Fruit fly (Drosophila melanogaster) whole organism, embryonic: ENCODE results near the gene Ir67b.

Experiments
- ATbp ChIP-seq: fragments of 200-800 bp; sonication (Bioruptor generic); optimal IDR thresholded peaks from 2 replicates; lab custom pipeline; 2017; ENCODE audit warnings: missing biosample characterization, mild to moderate bottlenecking, missing genetic modification characterization, missing genetic modification reagents
- Adf1 ChIP-seq: fragments of 200-800 bp; sonication (Bioruptor generic); IDR thresholded peaks from 2 replicates; pipeline ENCODE4 v1.3.6; 2022; ENCODE audit warnings: missing biosample characterization, missing genetic modification characterization
- BtbVII ChIP-seq: fragments of 200-800 bp; sonication (Bioruptor generic); optimal IDR thresholded peaks from 3 replicates; lab custom pipeline; 2017; ENCODE audit warnings: missing biosample characterization, mild to moderate bottlenecking, missing genetic modification characterization
- CG10267 ChIP-seq: fragments of 200-800 bp; sonication (Bioruptor generic); optimal IDR thresholded peaks from 2 replicates; lab custom pipeline; 2018; ENCODE audit warnings: missing biosample characterization, mild to moderate bottlenecking, missing genetic modification characterization, moderate library complexity
- CG11504 ChIP-seq: fragments of 200-800 bp; sonication (Bioruptor generic); optimal IDR thresholded peaks from 3 replicates; lab custom pipeline; 2019; ENCODE audit warnings: missing biosample characterization, mild to moderate bottlenecking, missing genetic modification characterization, moderate library complexity
- CG12391 ChIP-seq: fragments of 200-800 bp; sonication (Bioruptor generic); optimal IDR thresholded peaks from 3 replicates; lab custom pipeline; 2018; ENCODE audit warnings: missing biosample characterization, mild to moderate bottlenecking, missing genetic modification characterization, moderate library complexity
- CG15601 ChIP-seq: fragments of 200-800 bp; sonication (Bioruptor generic); optimal IDR thresholded peaks from 3 replicates; lab custom pipeline; 2019; ENCODE audit warnings: missing biosample characterization, mild to moderate bottlenecking, missing genetic modification characterization, moderate library complexity
- CG1603 ChIP-seq: fragments of 200-800 bp; sonication (Bioruptor generic); optimal IDR thresholded peaks from 2 replicates; lab custom pipeline; 2019; ENCODE audit warnings: missing biosample characterization, mild to moderate bottlenecking, missing genetic modification characterization, moderate library complexity
- CG16863 ChIP-seq: fragments of 200-800 bp; sonication (Bioruptor generic); optimal IDR thresholded peaks from 3 replicates; lab custom pipeline; 2016; ENCODE audit warnings: missing biosample characterization, missing genetic modification characterization
- CG17328 ChIP-seq: fragments of 200-800 bp; sonication (Bioruptor generic); IDR thresholded peaks from 2 replicates; pipeline ENCODE4 v1.3.6; 2022; ENCODE audit warnings: missing biosample characterization, missing genetic modification characterization
- CG17361 ChIP-seq: fragments of 200-800 bp; sonication (Bioruptor generic); IDR thresholded peaks from 3 replicates; pipeline ENCODE4 v1.3.6; 2022; ENCODE audit warnings: missing biosample characterization, missing genetic modification characterization
- CG18764 ChIP-seq: fragments of 200-800 bp; sonication (Bioruptor generic); optimal IDR thresholded peaks from 3 replicates; lab custom pipeline; 2016; ENCODE audit warnings: missing biosample characterization, missing genetic modification characterization
- CG2875 ChIP-seq: fragments of 200-800 bp; sonication (Bioruptor generic); optimal IDR thresholded peaks from 2 replicates; lab custom pipeline; 2017; ENCODE audit warnings: missing biosample characterization, mild to moderate bottlenecking, missing genetic modification characterization, missing genetic modification reagents
- CG3065 ChIP-seq: fragments of 200-800 bp; sonication (Bioruptor generic); optimal IDR thresholded peaks from 2 replicates; lab custom pipeline; 2016; ENCODE audit warnings: missing biosample characterization, missing genetic modification characterization
- CG32767 ChIP-seq: fragments of 200-800 bp; sonication (Bioruptor generic); IDR thresholded peaks from 2 replicates; pipeline ENCODE4 v1.3.6; 2022; ENCODE audit warnings: missing biosample characterization, missing genetic modification characterization
- CG3407 ChIP-seq: fragments of 200-800 bp; sonication (Bioruptor generic); optimal IDR thresholded peaks from 2 replicates; lab custom pipeline; 2018; ENCODE audit warnings: missing biosample characterization, mild to moderate bottlenecking, missing genetic modification characterization
- CG42726 ChIP-seq: fragments of 200-800 bp; sonication (Bioruptor generic); IDR thresholded peaks from 2 replicates; pipeline ENCODE4 v1.3.6; 2022; ENCODE audit warnings: missing biosample characterization, missing genetic modification characterization; ENCODE audit not compliant: partially characterized antibody
- CG6854 ChIP-seq: fragments of 200-800 bp; sonication (Bioruptor generic); optimal IDR thresholded peaks from 3 replicates; lab custom pipeline; 2017; ENCODE audit warnings: missing biosample characterization, mild to moderate bottlenecking, missing genetic modification characterization
- CG7556 ChIP-seq: fragments of 200-800 bp; sonication (Bioruptor generic); optimal IDR thresholded peaks from 2 replicates; lab custom pipeline; 2017; ENCODE audit warnings: missing biosample characterization, mild to moderate bottlenecking, missing genetic modification characterization
- CG7786 ChIP-seq: fragments of 200-800 bp; sonication (Bioruptor generic); optimal IDR thresholded peaks from 2 replicates; lab custom pipeline; 2016; ENCODE audit warnings: missing biosample characterization, missing genetic modification characterization
- CG7987 ChIP-seq: fragments of 200-800 bp; sonication (Bioruptor generic); optimal IDR thresholded peaks from 2 replicates; lab custom pipeline; 2018; ENCODE audit warnings: missing biosample characterization, mild to moderate bottlenecking, missing genetic modification characterization, moderate library complexity
- CG8388 ChIP-seq: fragments of 200-800 bp; sonication (Bioruptor generic); optimal IDR thresholded peaks from 2 replicates; lab custom pipeline; 2019; ENCODE audit warnings: missing biosample characterization, mild to moderate bottlenecking, missing genetic modification characterization, moderate library complexity
- CG8944 ChIP-seq: fragments of 200-800 bp; sonication (Bioruptor generic); optimal IDR thresholded peaks from 3 replicates; lab custom pipeline; 2016; ENCODE audit warnings: missing biosample characterization, missing genetic modification characterization
- D ChIP-seq, 2 experiments: fragments of 200-800 bp in 1 of 2; fragments of >200 bp in 1 of 2; sonication (Bioruptor generic) in 1 of 2; optimal IDR thresholded peaks; 2 replicates in 1 of 2; 3 replicates in 1 of 2; lab custom pipeline; 2017; ENCODE audit warnings: mild to moderate bottlenecking in 1 of 2, missing biosample characterization in 1 of 2, missing genetic modification characterization in 1 of 2, missing genetic modification reagents in 1 of 2
- D19A ChIP-seq: fragments of 200-800 bp; optimal IDR thresholded peaks from 3 replicates; lab custom pipeline; 2019; ENCODE audit warnings: missing biosample characterization, mild to moderate bottlenecking, missing genetic modification characterization, moderate library complexity
- HLH4C ChIP-seq: fragments of 200-800 bp; sonication (Bioruptor generic); IDR thresholded peaks from 3 replicates; pipeline ENCODE4 v1.3.6; 2022; ENCODE audit warnings: missing biosample characterization, missing genetic modification characterization; ENCODE audit not compliant: partially characterized antibody
- Hr39 ChIP-seq: fragments of >200 bp; optimal IDR thresholded peaks from 2 replicates; lab custom pipeline; 2017
- Lhr ChIP-seq: fragments of 200-800 bp; sonication (Bioruptor generic); optimal IDR thresholded peaks from 3 replicates; lab custom pipeline; 2017; ENCODE audit warnings: mild to moderate bottlenecking, missing biosample characterization, missing genetic modification reagents, missing genetic modification characterization
- Med ChIP-seq: fragments of 200-800 bp; sonication (Bioruptor generic); peaks from one replicate; lab custom pipeline; 2016; ENCODE audit warnings: missing biosample characterization, missing genetic modification characterization, mild to moderate bottlenecking, inconsistent platforms, moderate library complexity
- NFAT ChIP-seq: fragments of 200-800 bp; sonication (Bioruptor generic); IDR thresholded peaks from 2 replicates; pipeline ENCODE4 v1.3.6; 2022; ENCODE audit warnings: missing biosample characterization, missing genetic modification characterization
- Oli ChIP-seq: fragments of 200-800 bp; sonication (Bioruptor generic); optimal IDR thresholded peaks from 2 replicates; lab custom pipeline; 2018; ENCODE audit warnings: missing biosample characterization, mild to moderate bottlenecking, missing genetic modification characterization, moderate library complexity
- Sox100B ChIP-seq: fragments of 200-800 bp; sonication (Bioruptor generic); optimal IDR thresholded peaks from 3 replicates; lab custom pipeline; 2018; ENCODE audit warnings: missing biosample characterization, mild to moderate bottlenecking, missing genetic modification characterization
- Ssrp ChIP-seq: fragments of 200-800 bp; sonication (Bioruptor generic); optimal IDR thresholded peaks from 2 replicates; lab custom pipeline; 2018; ENCODE audit warnings: missing biosample characterization, mild to moderate bottlenecking, missing genetic modification characterization, moderate library complexity
- Xrp1 ChIP-seq: fragments of 200-800 bp; sonication (Bioruptor generic); IDR thresholded peaks from 2 replicates; pipeline ENCODE4 v1.3.6; 2022; ENCODE audit warnings: missing biosample characterization, missing genetic modification characterization
- YL-1 ChIP-seq: fragments of 200-800 bp; sonication (Bioruptor generic); optimal IDR thresholded peaks from 3 replicates; lab custom pipeline; 2017; ENCODE audit warnings: missing biosample characterization, mild to moderate bottlenecking, missing genetic modification characterization
- ash1 ChIP-seq: fragments of 200-800 bp; sonication (Bioruptor generic); optimal IDR thresholded peaks from 2 replicates; lab custom pipeline; 2018; ENCODE audit warnings: missing biosample characterization, mild to moderate bottlenecking, missing genetic modification characterization
- bowl ChIP-seq: fragments of 200-800 bp; sonication (Bioruptor generic); IDR thresholded peaks from 2 replicates; pipeline ENCODE4 v1.3.6; 2022; ENCODE audit warnings: missing biosample characterization, missing genetic modification characterization
- chn ChIP-seq: fragments of 200-800 bp; sonication (Bioruptor generic); optimal IDR thresholded peaks from 2 replicates; lab custom pipeline; 2016; ENCODE audit warnings: missing biosample characterization, missing genetic modification characterization
- croc ChIP-seq: fragments of 200-800 bp; sonication (Bioruptor generic); conservative IDR thresholded peaks from 3 replicates; pipeline ENCODE4 v1.3.6; 2022; ENCODE audit warnings: missing biosample characterization, missing genetic modification characterization
- ewg ChIP-seq: fragments of 200-800 bp; sonication (Bioruptor generic); optimal IDR thresholded peaks from 3 replicates; lab custom pipeline; 2017; ENCODE audit warnings: mild to moderate bottlenecking, missing biosample characterization, missing genetic modification reagents, missing genetic modification characterization
- fd96Cb ChIP-seq: fragments of 200-800 bp; sonication (Bioruptor generic); optimal IDR thresholded peaks from 2 replicates; lab custom pipeline; 2018; ENCODE audit warnings: missing biosample characterization, mild to moderate bottlenecking, missing genetic modification characterization, moderate library complexity
- her ChIP-seq: fragments of 200-800 bp; sonication (Bioruptor generic); optimal IDR thresholded peaks from 2 replicates; lab custom pipeline; 2016; ENCODE audit warnings: missing biosample characterization, missing genetic modification characterization
- hth ChIP-seq: fragments of >200 bp; optimal IDR thresholded peaks from 2 replicates; lab custom pipeline; 2017; ENCODE audit warnings: inconsistent platforms
- insv ChIP-seq, 2 experiments: fragments of 200-800 bp; sonication (Bioruptor generic); optimal IDR thresholded peaks; 3 replicates each; lab custom pipeline; 2016 to 2018; ENCODE audit warnings: missing biosample characterization in 2 of 2, missing genetic modification characterization in 2 of 2
- mam ChIP-seq: fragments of 200-800 bp; sonication (Bioruptor generic); optimal IDR thresholded peaks from 3 replicates; lab custom pipeline; 2016; ENCODE audit warnings: missing biosample characterization, missing genetic modification characterization
- row ChIP-seq: fragments of 200-800 bp; sonication (Bioruptor generic); IDR thresholded peaks from 3 replicates; pipeline ENCODE4 v1.3.6; 2022; ENCODE audit warnings: missing biosample characterization, missing genetic modification characterization
- salm ChIP-seq: fragments of 200-800 bp; sonication (Bioruptor generic); optimal IDR thresholded peaks from 2 replicates; lab custom pipeline; 2018; ENCODE audit warnings: missing biosample characterization, mild to moderate bottlenecking, missing genetic modification characterization
- sc ChIP-seq, 3 experiments: fragments of >200 bp in 2 of 3; fragments of 200-800 bp in 1 of 3; sonication (Bioruptor generic) in 1 of 3; optimal IDR thresholded peaks; 2 replicates in 2 of 3; 3 replicates in 1 of 3; lab custom pipeline; 2017; ENCODE audit warnings: mild to moderate bottlenecking in 1 of 3, missing biosample characterization in 1 of 3, missing genetic modification characterization in 1 of 3, missing genetic modification reagents in 1 of 3
- sug ChIP-seq: fragments of 200-800 bp; optimal IDR thresholded peaks from 2 replicates; lab custom pipeline; 2019; ENCODE audit warnings: missing biosample characterization, mild to moderate bottlenecking, missing genetic modification characterization, moderate library complexity
- yki ChIP-seq: fragments of >200 bp; optimal IDR thresholded peaks from 3 replicates; lab custom pipeline; 2018
- z ChIP-seq: fragments of 200-800 bp; sonication (Bioruptor generic); IDR thresholded peaks from 3 replicates; pipeline ENCODE4 v1.3.6; 2022; ENCODE audit warnings: missing biosample characterization, missing genetic modification characterization

The Ir67b gene

dm6 chr3L:10390947-10391346, 40.8 kb downstream of the Ir67b start (continued):
- TF ChIP-seq fd96Cb (tag; lab: Kevin White, UChicago), result peak; percentile 60
- peak; percentile 26 for TF ChIP-seq CG10267
- no peak for TF ChIP-seq insv (GFP tag; optimal IDR thresholded peaks at IDR 0.05; lab: Kevin White, UChicago)
- no peak for TF ChIP-seq BtbVII (GFP tag; lab: Kevin White, UChicago)
- TF ChIP-seq sug (tag; lab: Kevin White, UChicago), result no peak
- no peak for TF ChIP-seq z (GFP tag; lab: Robert Waterston, UW)
- no peak for TF ChIP-seq sc (optimal IDR thresholded peaks at IDR 0.05; lab: Kevin White, UChicago)
- TF ChIP-seq sc (GFP tag; optimal IDR thresholded peaks at IDR 0.05; lab: Kevin White, UChicago), result peak; percentile 36
- no peak for TF ChIP-seq CG42726 (GFP tag; lab: Robert Waterston, UW)
- peak; percentile 4 for TF ChIP-seq Lhr
- TF ChIP-seq CG16863 (GFP tag; lab: Kevin White, UChicago), result no peak
- TF ChIP-seq CG15601 (tag; lab: Kevin White, UChicago), result peak; percentile 48
- TF ChIP-seq hth (lab: Kevin White, UChicago), result no peak
- peak; percentile 66 for TF ChIP-seq Ssrp (tag; lab: Kevin White, UChicago)
- peak; percentile 63 for TF ChIP-seq Oli (tag; lab: Kevin White, UChicago)
- peak; percentile 46 for TF ChIP-seq ewg (GFP tag; lab: Kevin White, UChicago)
- no peak for TF ChIP-seq mam (GFP tag; lab: Kevin White, UChicago)
- no peak for TF ChIP-seq Hr39 (lab: Kevin White, UChicago)
- peak; percentile 65 for TF ChIP-seq CG11504 (tag; lab: Kevin White, UChicago)
- TF ChIP-seq CG17361, result peak; percentile 44; the same call in 2 of the 3 replicates
- TF ChIP-seq bowl, result no peak
- no peak for TF ChIP-seq her (GFP tag; lab: Kevin White, UChicago)
- TF ChIP-seq HLH4C (GFP tag; lab: Robert Waterston, UW), result no peak
- TF ChIP-seq CG3065 (GFP tag; lab: Kevin White, UChicago), result no peak
- TF ChIP-seq NFAT (GFP tag; lab: Robert Waterston, UW), result no peak
- TF ChIP-seq row (GFP tag; lab: Robert Waterston, UW), result peak; percentile 50
- no peak for TF ChIP-seq yki
- peak; percentile 44 for TF ChIP-seq D19A
- no peak for TF ChIP-seq ash1
- TF ChIP-seq ATbp (GFP tag; lab: Kevin White, UChicago), result peak; percentile 32
- peak; percentile 59 for TF ChIP-seq Xrp1
- TF ChIP-seq CG1603, result peak; percentile 16
- no peak for TF ChIP-seq CG3407 (GFP tag; lab: Kevin White, UChicago)
- no peak for TF ChIP-seq D (optimal IDR thresholded peaks at IDR 0.05; lab: Kevin White, UChicago)
- peak; percentile 34 for TF ChIP-seq D (GFP tag; optimal IDR thresholded peaks at IDR 0.05; lab: Kevin White, UChicago)
- no peak for TF ChIP-seq CG8944
- TF ChIP-seq croc (GFP tag; lab: Robert Waterston, UW), result peak; percentile 19; the same call in 1 of the 3 replicates
- no peak for TF ChIP-seq CG18764 (GFP tag; lab: Kevin White, UChicago)
- peak; percentile 17 for TF ChIP-seq salm (tag; lab: Kevin White, UChicago)
- TF ChIP-seq CG12391, result peak; percentile 55
- TF ChIP-seq Sox100B, result peak; percentile 26
- TF ChIP-seq CG2875, result peak; percentile 47
- no peak for TF ChIP-seq YL-1
- TF ChIP-seq CG8388 (GFP tag; lab: Kevin White, UChicago), result peak; percentile 58
- TF ChIP-seq chn, result no peak
- TF ChIP-seq CG17328, result peak; percentile 54; the same call in 1 of the 2 replicates
- peak; percentile 26 for TF ChIP-seq CG7556 (GFP tag; lab: Kevin White, UChicago)
- no peak for TF ChIP-seq Adf1 (GFP tag; lab: Robert Waterston, UW)
- no peak for TF ChIP-seq CG32767
- no peak for TF ChIP-seq CG7786 (GFP tag; lab: Kevin White, UChicago)
- TF ChIP-seq CG7987 (GFP tag; lab: Kevin White, UChicago), result no peak
- no peak for TF ChIP-seq CG6854 (GFP tag; lab: Kevin White, UChicago)
- peak; percentile 11 for TF ChIP-seq Med (GFP tag; lab: Kevin White, UChicago)
